Fruit fly (Drosophila melanogaster) whole organism, pupa: ENCODE data around the gene CG10031.

Experiments
- CG10348 ChIP-seq: fragments of 200-800 bp; sonication (Bioruptor generic); IDR thresholded peaks from 2 replicates; pipeline ENCODE4 v1.3.6; 2022; ENCODE audit warnings: missing biosample characterization, missing genetic modification characterization
- CG12605 ChIP-seq: fragments of 200-800 bp; sonication (Bioruptor generic); IDR thresholded peaks from 2 replicates; pipeline ENCODE4 v1.3.6; 2022; ENCODE audit warnings: missing biosample characterization, missing genetic modification characterization
- CG14655 ChIP-seq: fragments of 200-800 bp; sonication (Bioruptor generic); optimal IDR thresholded peaks from 3 replicates; lab custom pipeline; 2017; ENCODE audit warnings: mild to moderate bottlenecking, missing biosample characterization, missing genetic modification reagents, missing genetic modification characterization
- CG17806 ChIP-seq: fragments of 200-800 bp; sonication (Bioruptor generic); optimal IDR thresholded peaks from 2 replicates; lab custom pipeline; 2018; ENCODE audit warnings: missing biosample characterization, mild to moderate bottlenecking, missing genetic modification characterization, moderate library complexity
- CG32121 ChIP-seq: fragments of 200-800 bp; sonication (Bioruptor generic); IDR thresholded peaks from 2 replicates; pipeline ENCODE4 v1.3.6; 2022; ENCODE audit warnings: missing biosample characterization, missing genetic modification characterization
- CG4496 ChIP-seq: fragments of 200-800 bp; sonication (Bioruptor generic); IDR thresholded peaks from 3 replicates; pipeline ENCODE4 v1.3.6; 2022; ENCODE audit warnings: missing biosample characterization, missing genetic modification characterization
- CG9948 ChIP-seq: fragments of 200-800 bp; sonication (Bioruptor generic); optimal IDR thresholded peaks from 2 replicates; lab custom pipeline; 2018; ENCODE audit warnings: missing biosample characterization, mild to moderate bottlenecking, missing genetic modification characterization, moderate library complexity
- D1 ChIP-seq: fragments of 200-800 bp; sonication (Bioruptor generic); optimal IDR thresholded peaks from 2 replicates; lab custom pipeline; 2018; ENCODE audit warnings: missing biosample characterization, mild to moderate bottlenecking, missing genetic modification characterization, moderate library complexity
- EcR ChIP-seq: fragments of 200-800 bp; sonication (Bioruptor generic); optimal IDR thresholded peaks from 3 replicates; lab custom pipeline; 2019; ENCODE audit warnings: missing biosample characterization, missing genetic modification characterization, mild to moderate bottlenecking, moderate library complexity, missing genetic modification reagents
- Ets98B ChIP-seq: fragments of 200-800 bp; sonication (Bioruptor generic); IDR thresholded peaks from 2 replicates; pipeline ENCODE4 v1.3.6; 2022; ENCODE audit warnings: missing biosample characterization, missing genetic modification characterization
- Pif1A ChIP-seq: fragments of 200-800 bp; sonication (Bioruptor generic); optimal IDR thresholded peaks from 3 replicates; lab custom pipeline; 2016; ENCODE audit warnings: missing biosample characterization, missing genetic modification characterization
- fd96Ca ChIP-seq: fragments of 200-800 bp; sonication (Bioruptor generic); IDR thresholded peaks from 3 replicates; pipeline ENCODE4 v1.3.6; 2022; ENCODE audit warnings: missing biosample characterization, missing genetic modification characterization
- gl ChIP-seq: fragments of 200-800 bp; sonication (Bioruptor generic); optimal IDR thresholded peaks from 2 replicates; lab custom pipeline; 2018; ENCODE audit warnings: missing biosample characterization, mild to moderate bottlenecking, missing genetic modification characterization

DNA sequence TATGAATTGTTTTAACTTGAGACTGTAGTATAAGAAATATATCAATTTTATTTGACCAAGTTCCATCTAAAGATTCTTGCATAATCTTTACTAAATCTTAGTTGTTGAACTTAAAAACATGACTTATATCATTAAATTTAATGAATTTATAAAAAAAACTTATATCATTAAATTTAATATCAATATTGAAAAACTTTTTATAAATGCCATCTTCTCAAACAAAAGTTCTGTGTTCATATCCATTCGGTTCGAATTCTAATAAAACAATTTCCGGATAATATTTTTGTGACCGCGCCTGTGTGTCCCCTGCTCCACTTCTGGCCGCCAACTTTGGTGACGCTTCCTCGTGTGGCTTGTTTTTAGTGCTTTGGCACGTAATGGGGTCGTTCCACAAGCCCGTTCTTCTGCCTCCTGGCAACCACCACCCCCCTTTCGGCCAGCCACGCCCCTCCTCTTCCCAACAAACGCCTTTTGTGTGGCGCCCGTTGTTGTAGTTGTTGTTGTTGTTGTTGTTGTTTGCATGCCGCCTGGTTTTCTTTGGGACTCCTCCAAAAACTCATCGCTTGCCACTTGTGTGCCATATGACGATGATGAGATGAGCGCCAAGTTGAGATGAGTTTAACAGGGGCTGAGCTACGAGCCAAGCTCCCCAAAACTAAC, 38.2 kb upstream of the CG10031 start:
- TF ChIP-seq CG12605 (no peak), CG32121 (GFP tag; lab: Robert Waterston, UW) (peak; percentile 21; the same call in 1 of the 2 replicates), gl (tag; lab: Kevin White, UChicago) (no peak), CG10348 (GFP tag; lab: Robert Waterston, UW) (no peak), fd96Ca (GFP tag; lab: Robert Waterston, UW) (no peak), CG4496 (GFP tag; lab: Robert Waterston, UW) (0 out of 3 replicates have a peak, but pooled peaks have one; percentile 39), Pif1A (GFP tag; lab: Kevin White, UChicago) (no peak), Ets98B (no peak), CG17806 (tag; lab: Kevin White, UChicago) (no peak), EcR (GFP tag; lab: Kevin White, UChicago) (no peak), CG14655 (GFP tag; lab: Kevin White, UChicago) (peak; percentile 50), D1 (tag; lab: Kevin White, UChicago) (no peak), CG9948 (tag; lab: Kevin White, UChicago) (peak; percentile 39)
